Fruit fly (Drosophila melanogaster) whole organism, embryonic: ENCODE data around the gene CG34281.

Experiments used
- Antp ChIP-seq: fragments of 200-800 bp; sonication (Bioruptor generic); optimal IDR thresholded peaks from 3 replicates; lab custom pipeline; 2016; ENCODE audit warnings: missing biosample characterization, missing genetic modification characterization
- CG10267 ChIP-seq: fragments of 200-800 bp; sonication (Bioruptor generic); optimal IDR thresholded peaks from 2 replicates; lab custom pipeline; 2018; ENCODE audit warnings: missing biosample characterization, mild to moderate bottlenecking, missing genetic modification characterization, moderate library complexity
- CG11456 ChIP-seq: fragments of 200-800 bp; sonication (Bioruptor generic); IDR thresholded peaks from 3 replicates; pipeline ENCODE4 v1.3.6; 2022; ENCODE audit warnings: missing biosample characterization, missing genetic modification characterization
- CG11696 ChIP-seq: fragments of 200-800 bp; sonication (Bioruptor generic); IDR thresholded peaks from 2 replicates; pipeline ENCODE4 v1.3.6; 2022; ENCODE audit warnings: missing biosample characterization, missing genetic modification characterization
- CG12942 ChIP-seq: fragments of 200-800 bp; sonication (Bioruptor generic); optimal IDR thresholded peaks from 3 replicates; lab custom pipeline; 2016; ENCODE audit warnings: missing biosample characterization, missing genetic modification characterization
- CG13894 ChIP-seq: fragments of 200-800 bp; sonication (Bioruptor generic); optimal IDR thresholded peaks from 3 replicates; lab custom pipeline; 2018; ENCODE audit warnings: missing biosample characterization, mild to moderate bottlenecking, missing genetic modification characterization, moderate library complexity
- CG14014 ChIP-seq: fragments of 200-800 bp; sonication (Bioruptor generic); IDR thresholded peaks from 2 replicates; pipeline ENCODE4 v1.3.6; 2022; ENCODE audit warnings: missing biosample characterization, missing genetic modification characterization
- CG1602 ChIP-seq: fragments of 200-800 bp; sonication (Bioruptor generic); optimal IDR thresholded peaks from 3 replicates; lab custom pipeline; 2016; ENCODE audit warnings: missing biosample characterization, missing genetic modification characterization
- CG1792 ChIP-seq: fragments of 200-800 bp; sonication (Bioruptor generic); optimal IDR thresholded peaks from 2 replicates; lab custom pipeline; 2016; ENCODE audit warnings: missing biosample characterization, missing genetic modification characterization
- CG18476 ChIP-seq: fragments of 200-800 bp; sonication (Bioruptor generic); optimal IDR thresholded peaks from 2 replicates; lab custom pipeline; 2016; ENCODE audit warnings: missing biosample characterization, mild to moderate bottlenecking, missing genetic modification characterization
- CG18619 ChIP-seq: fragments of 200-800 bp; sonication (Bioruptor generic); optimal IDR thresholded peaks from 3 replicates; lab custom pipeline; 2017; ENCODE audit warnings: missing biosample characterization, mild to moderate bottlenecking, missing genetic modification characterization
- CG2116 ChIP-seq: fragments of 200-800 bp; sonication (Bioruptor generic); optimal IDR thresholded peaks from 3 replicates; lab custom pipeline; 2018; ENCODE audit warnings: missing biosample characterization, mild to moderate bottlenecking, missing genetic modification characterization
- CG2712 ChIP-seq: fragments of 200-800 bp; optimal IDR thresholded peaks from 3 replicates; lab custom pipeline; 2019; ENCODE audit warnings: missing biosample characterization, mild to moderate bottlenecking, missing genetic modification characterization, moderate library complexity
- CG30020 ChIP-seq: fragments of 200-800 bp; optimal IDR thresholded peaks from 2 replicates; lab custom pipeline; 2019; ENCODE audit warnings: missing biosample characterization, mild to moderate bottlenecking, missing genetic modification characterization, moderate library complexity
- CG31365 ChIP-seq: fragments of 200-800 bp; sonication (Bioruptor generic); optimal IDR thresholded peaks from 2 replicates; lab custom pipeline; 2018; ENCODE audit warnings: missing biosample characterization, mild to moderate bottlenecking, missing genetic modification characterization
- CG34376 ChIP-seq: fragments of 200-800 bp; sonication (Bioruptor generic); optimal IDR thresholded peaks from 2 replicates; lab custom pipeline; 2018; ENCODE audit warnings: missing biosample characterization, mild to moderate bottlenecking, missing genetic modification characterization
- CG4617 ChIP-seq: fragments of 200-800 bp; sonication (Bioruptor generic); optimal IDR thresholded peaks from 3 replicates; lab custom pipeline; 2016; ENCODE audit warnings: missing biosample characterization, missing genetic modification characterization, borderline replicate concordance
- CG6791 ChIP-seq: fragments of 200-800 bp; sonication (Bioruptor generic); IDR thresholded peaks from 3 replicates; pipeline ENCODE4 v1.3.6; 2022; ENCODE audit warnings: missing biosample characterization, missing genetic modification characterization; ENCODE audit not compliant: partially characterized antibody
- CG6813 ChIP-seq: fragments of 200-800 bp; sonication (Bioruptor generic); optimal IDR thresholded peaks from 2 replicates; lab custom pipeline; 2017; ENCODE audit warnings: missing biosample characterization, missing genetic modification characterization, mild to moderate bottlenecking, moderate library complexity, missing genetic modification reagents
- CG7963 ChIP-seq: fragments of 200-800 bp; sonication (Bioruptor generic); IDR thresholded peaks from 3 replicates; pipeline ENCODE4 v1.3.6; 2022; ENCODE audit warnings: missing biosample characterization, missing genetic modification characterization; ENCODE audit not compliant: partially characterized antibody
- CG8089 ChIP-seq: fragments of 200-800 bp; sonication (Bioruptor generic); optimal IDR thresholded peaks from 3 replicates; lab custom pipeline; 2016; ENCODE audit warnings: missing biosample characterization, missing genetic modification characterization
- CG8944 ChIP-seq: fragments of 200-800 bp; sonication (Bioruptor generic); optimal IDR thresholded peaks from 3 replicates; lab custom pipeline; 2016; ENCODE audit warnings: missing biosample characterization, missing genetic modification characterization
- CTCF ChIP-seq: fragments of 200-800 bp; sonication (Bioruptor generic); optimal IDR thresholded peaks from 2 replicates; lab custom pipeline; 2017; ENCODE audit warnings: missing biosample characterization, mild to moderate bottlenecking, missing genetic modification characterization, moderate library complexity
- Dip3 ChIP-seq: fragments of 200-800 bp; sonication (Bioruptor generic); optimal IDR thresholded peaks from 3 replicates; lab custom pipeline; 2016; ENCODE audit warnings: missing biosample characterization, missing genetic modification characterization
- Drgx ChIP-seq: fragments of 200-800 bp; sonication (Bioruptor generic); IDR thresholded peaks from 2 replicates; pipeline ENCODE4 v1.3.6; 2022; ENCODE audit warnings: missing biosample characterization, missing genetic modification characterization
- E2f1 ChIP-seq: fragments of 200-800 bp; sonication (Bioruptor generic); IDR thresholded peaks from 2 replicates; pipeline ENCODE4 v1.3.6; 2022; ENCODE audit warnings: missing biosample characterization, missing genetic modification characterization
- Hand ChIP-seq: fragments of 200-800 bp; sonication (Bioruptor generic); optimal IDR thresholded peaks from 2 replicates; lab custom pipeline; 2017; ENCODE audit warnings: mild to moderate bottlenecking, missing biosample characterization, missing genetic modification reagents, missing genetic modification characterization
- Hsf ChIP-seq: fragments of 200-800 bp; sonication (Bioruptor generic); optimal IDR thresholded peaks from 3 replicates; lab custom pipeline; 2016; ENCODE audit warnings: missing biosample characterization, missing genetic modification characterization
- Lhr ChIP-seq: fragments of 200-800 bp; sonication (Bioruptor generic); optimal IDR thresholded peaks from 3 replicates; lab custom pipeline; 2017; ENCODE audit warnings: mild to moderate bottlenecking, missing biosample characterization, missing genetic modification reagents, missing genetic modification characterization
- MTF-1 ChIP-seq: fragments of 200-800 bp; sonication (Bioruptor generic); optimal IDR thresholded peaks from 2 replicates; lab custom pipeline; 2018; ENCODE audit warnings: missing biosample characterization, mild to moderate bottlenecking, missing genetic modification characterization, borderline replicate concordance
- Nf-YC ChIP-seq: fragments of 200-800 bp; optimal IDR thresholded peaks from 3 replicates; lab custom pipeline; 2019; ENCODE audit warnings: missing biosample characterization, mild to moderate bottlenecking, missing genetic modification characterization, moderate library complexity
- PHDP ChIP-seq: fragments of 200-800 bp; sonication (Bioruptor generic); optimal IDR thresholded peaks from 3 replicates; lab custom pipeline; 2018; ENCODE audit warnings: missing biosample characterization, mild to moderate bottlenecking, missing genetic modification characterization, moderate library complexity
- Side ChIP-seq: fragments of 200-800 bp; sonication (Bioruptor generic); optimal IDR thresholded peaks from 2 replicates; lab custom pipeline; 2016; ENCODE audit warnings: missing biosample characterization, missing genetic modification characterization
- ase ChIP-seq: fragments of 200-800 bp; sonication (Bioruptor generic); IDR thresholded peaks from 3 replicates; pipeline ENCODE4 v1.3.6; 2022; ENCODE audit warnings: missing biosample characterization, missing genetic modification characterization
- chinmo ChIP-seq: fragments of 200-800 bp; sonication (Bioruptor generic); IDR thresholded peaks from 4 replicates; pipeline ENCODE4 v1.3.6; 2022; ENCODE audit warnings: missing biosample characterization, missing genetic modification characterization; ENCODE audit not compliant: partially characterized antibody
- dpn ChIP-seq, 2 experiments: fragments of 200-800 bp; sonication (Bioruptor generic); optimal IDR thresholded peaks; 3 replicates each; lab custom pipeline; 2016; ENCODE audit warnings: missing biosample characterization in 2 of 2, missing genetic modification characterization in 2 of 2
- fu2 ChIP-seq: fragments of 200-800 bp; sonication (Bioruptor generic); optimal IDR thresholded peaks from 2 replicates; lab custom pipeline; 2016; ENCODE audit warnings: missing biosample characterization, missing genetic modification characterization
- grau ChIP-seq: fragments of 200-800 bp; optimal IDR thresholded peaks from 3 replicates; lab custom pipeline; 2019; ENCODE audit warnings: missing biosample characterization, mild to moderate bottlenecking, missing genetic modification characterization, moderate library complexity
- hth ChIP-seq: fragments of >200 bp; optimal IDR thresholded peaks from 2 replicates; lab custom pipeline; 2017; ENCODE audit warnings: inconsistent platforms
- insv ChIP-seq, 2 experiments: fragments of 200-800 bp; sonication (Bioruptor generic); optimal IDR thresholded peaks; 3 replicates each; lab custom pipeline; 2016 to 2018; ENCODE audit warnings: missing biosample characterization in 2 of 2, missing genetic modification characterization in 2 of 2
- jumu ChIP-seq: fragments of 200-800 bp; sonication (Bioruptor generic); optimal IDR thresholded peaks from 3 replicates; lab custom pipeline; 2016; ENCODE audit warnings: missing biosample characterization, missing genetic modification characterization
- lmd ChIP-seq: fragments of 200-800 bp; sonication (Bioruptor generic); IDR thresholded peaks from 2 replicates; pipeline ENCODE4 v1.3.6; 2022; ENCODE audit warnings: missing biosample characterization, missing genetic modification characterization
- mam ChIP-seq: fragments of 200-800 bp; sonication (Bioruptor generic); optimal IDR thresholded peaks from 3 replicates; lab custom pipeline; 2016; ENCODE audit warnings: missing biosample characterization, missing genetic modification characterization
- nmo ChIP-seq: fragments of 200-800 bp; sonication (Bioruptor generic); optimal IDR thresholded peaks from 2 replicates; lab custom pipeline; 2018; ENCODE audit warnings: missing biosample characterization, mild to moderate bottlenecking, missing genetic modification characterization, moderate library complexity
- org-1 ChIP-seq: fragments of 200-800 bp; sonication (Bioruptor generic); optimal IDR thresholded peaks from 2 replicates; lab custom pipeline; 2017; ENCODE audit warnings: missing biosample characterization, missing genetic modification characterization
- pho ChIP-seq: fragments of 200-800 bp; sonication (Bioruptor generic); optimal IDR thresholded peaks from 2 replicates; lab custom pipeline; 2016; ENCODE audit warnings: missing biosample characterization, missing genetic modification characterization
- sens ChIP-seq: fragments of 200-800 bp; sonication (Bioruptor generic); peaks from one replicate; lab custom pipeline; 2016; ENCODE audit warnings: missing biosample characterization, missing genetic modification characterization
- seq ChIP-seq: fragments of 200-800 bp; sonication (Bioruptor generic); IDR thresholded peaks from 2 replicates; pipeline ENCODE4 v1.3.6; 2022; ENCODE audit warnings: missing biosample characterization, missing genetic modification characterization
- unc-4 ChIP-seq: fragments of 200-800 bp; sonication (Bioruptor generic); IDR thresholded peaks from 2 replicates; pipeline ENCODE4 v1.3.6; 2022; ENCODE audit warnings: missing biosample characterization, missing genetic modification characterization; ENCODE audit not compliant: partially characterized antibody

Gene CG34281

DNA sequence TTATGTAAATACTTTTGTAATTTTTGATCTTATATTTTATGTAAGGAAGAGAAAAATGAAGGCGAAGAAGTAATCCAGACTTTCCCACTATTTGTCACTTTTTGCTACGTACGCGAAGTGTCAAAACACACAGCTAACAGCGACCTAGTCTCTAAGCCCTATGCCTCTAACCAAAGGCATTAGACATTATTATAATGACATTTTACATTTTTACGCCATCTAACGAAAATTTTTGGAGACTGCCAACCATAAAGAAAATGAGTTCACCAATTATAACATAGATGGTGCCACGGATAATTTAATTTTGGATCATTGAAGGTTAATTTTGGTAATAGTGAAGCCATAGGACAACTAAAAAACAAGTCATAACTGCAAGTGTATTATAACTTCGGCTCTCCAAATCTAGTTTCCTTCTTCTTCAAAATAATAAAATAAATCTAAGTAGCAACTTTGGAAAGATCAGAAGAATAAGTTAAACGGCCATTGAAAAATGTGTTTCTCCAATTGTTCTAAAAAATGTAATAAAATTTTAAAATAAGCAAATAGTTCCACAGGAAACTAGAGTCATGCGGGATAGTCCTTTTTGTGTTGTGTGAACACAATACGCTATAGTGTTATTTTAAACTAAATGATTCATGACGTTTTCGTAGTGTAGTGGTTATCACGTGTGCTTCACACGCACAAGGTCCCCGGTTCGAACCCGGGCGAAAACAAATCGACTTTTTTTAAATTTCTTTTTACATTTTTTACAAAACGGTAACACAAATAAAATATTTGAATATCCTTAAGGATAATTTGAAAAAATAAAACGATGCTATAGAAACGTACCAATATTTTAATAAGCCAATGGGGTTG lies 4.7 kb downstream of the CG34281 start (continued):
- TF ChIP-seq hth (lab: Kevin White, UChicago) (no peak), sens (GFP tag; lab: Kevin White, UChicago) (peak; percentile 81), CG34376 (GFP tag; lab: Kevin White, UChicago) (peak; percentile 63), CG12942 (peak; percentile 7), Nf-YC (no peak), CG6791 (GFP tag; lab: Robert Waterston, UW) (peak; percentile 74), CG1602 (GFP tag; lab: Kevin White, UChicago) (no peak), dpn (GFP tag; optimal IDR thresholded peaks at IDR 0.05; lab: Kevin White, UChicago) (peak; percentile 23 to 27), lmd (peak; percentile 14; the same call in 1 of the 2 replicates), jumu (no peak), nmo (GFP tag; lab: Kevin White, UChicago) (peak; percentile 13), CG6813 (GFP tag; lab: Kevin White, UChicago) (no peak), CG14014 (GFP tag; lab: Robert Waterston, UW) (no peak), seq (GFP tag; lab: Robert Waterston, UW) (peak; percentile 11; the same call in 1 of the 2 replicates), CG31365 (peak; percentile 44), CG30020 (no peak), CG7963 (GFP tag; lab: Robert Waterston, UW) (peak; percentile 48), CG18476 (GFP tag; lab: Kevin White, UChicago) (no peak), org-1 (GFP tag; lab: Kevin White, UChicago) (no peak), CG13894 (peak; percentile 41), CG4617 (GFP tag; lab: Kevin White, UChicago) (no peak), CTCF (GFP tag; lab: Kevin White, UChicago) (peak; percentile 97), CG10267 (peak; percentile 10), Drgx (no peak), chinmo (GFP tag; lab: Robert Waterston, UW) (peak; percentile 58; the same call in 1 of the 4 replicates), fu2 (GFP tag; lab: Kevin White, UChicago) (no peak), MTF-1 (no peak), CG8089 (peak; percentile 9), CG1792 (no peak), mam (GFP tag; lab: Kevin White, UChicago) (peak; percentile 10), CG2116 (no peak), insv (GFP tag; optimal IDR thresholded peaks at IDR 0.05; lab: Kevin White, UChicago) (peak in 1 of 2 experiments; percentile 14), Hand (GFP tag; lab: Kevin White, UChicago) (no peak), CG18619 (no peak), CG8944 (GFP tag; lab: Kevin White, UChicago) (no peak), CG11456 (peak; percentile 80), CG11696 (no peak), PHDP (tag; lab: Kevin White, UChicago) (peak; percentile 30), Antp (GFP tag; lab: Kevin White, UChicago) (peak; percentile 3), grau (tag; lab: Kevin White, UChicago) (peak; percentile 20), CG2712 (tag; lab: Kevin White, UChicago) (peak; percentile 12), ase (0 out of 3 replicates have a peak, but pooled peaks have one; percentile 32), E2f1 (GFP tag; lab: Robert Waterston, UW) (0 out of 2 replicates have a peak, but pooled peaks have one; percentile 10), Lhr (GFP tag; lab: Kevin White, UChicago) (peak; percentile 26), unc-4 (GFP tag; lab: Robert Waterston, UW) (peak; percentile 47; the same call in 1 of the 2 replicates), pho (GFP tag; lab: Kevin White, UChicago) (peak; percentile 12), Dip3 (GFP tag; lab: Kevin White, UChicago) (no peak), Hsf (GFP tag; lab: Kevin White, UChicago) (peak; percentile 20), Side (GFP tag; lab: Kevin White, UChicago) (no peak)
